Worm (Caenorhabditis elegans): ENCODE data around the gene C53B4.2.

DNA sequence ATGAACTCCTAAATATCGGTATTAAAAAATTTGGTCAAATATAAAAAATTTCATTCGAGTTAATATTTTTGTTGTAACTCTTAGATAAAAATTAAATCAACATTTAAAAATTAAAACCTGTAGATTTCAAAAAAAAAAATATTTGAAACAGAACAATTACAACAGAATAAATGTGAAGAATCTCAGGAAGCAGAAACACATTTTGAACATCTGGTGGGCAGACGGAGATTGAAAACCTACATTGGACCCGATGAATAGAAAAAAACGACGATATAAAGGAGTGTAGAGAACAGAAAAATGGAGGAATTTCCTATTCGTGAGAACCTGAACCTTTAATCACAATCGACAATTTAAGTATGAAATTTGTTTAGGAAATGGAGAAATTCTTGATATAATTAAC lies 41.9 kb upstream of the C53B4.2 start:
- TF ChIP-seq nhr-111 (GFP tag; optimal IDR thresholded peaks at IDR 0.05): no peak
- TF ChIP-seq R02D3.7 (tag; optimal IDR thresholded peaks at IDR 0.05): no peak
- no peak for TF ChIP-seq F10B5.3 (tag; optimal IDR thresholded peaks at IDR 0.05)
